Fruit fly (Drosophila melanogaster) whole organism, embryonic: ENCODE measurements around the gene CG10809.

Experiments
- Bgb ChIP-seq: fragments of 200-800 bp; sonication (Bioruptor generic); IDR thresholded peaks from 2 replicates; pipeline ENCODE4 v1.3.6; 2022; ENCODE audit warnings: missing biosample characterization, missing genetic modification characterization; ENCODE audit not compliant: partially characterized antibody
- Bteb2 ChIP-seq: fragments of 200-800 bp; sonication (Bioruptor generic); optimal IDR thresholded peaks from 2 replicates; lab custom pipeline; 2016; ENCODE audit warnings: missing biosample characterization, missing genetic modification characterization
- CG10543 ChIP-seq: fragments of 200-800 bp; sonication (Bioruptor generic); optimal IDR thresholded peaks from 3 replicates; lab custom pipeline; 2017; ENCODE audit warnings: missing biosample characterization, mild to moderate bottlenecking, missing genetic modification characterization, moderate library complexity
- CG11456 ChIP-seq: fragments of 200-800 bp; sonication (Bioruptor generic); IDR thresholded peaks from 3 replicates; pipeline ENCODE4 v1.3.6; 2022; ENCODE audit warnings: missing biosample characterization, missing genetic modification characterization
- CG12219 ChIP-seq: fragments of 200-800 bp; sonication (Bioruptor generic); optimal IDR thresholded peaks from 3 replicates; lab custom pipeline; 2018; ENCODE audit warnings: missing biosample characterization, mild to moderate bottlenecking, missing genetic modification characterization
- CG14050 ChIP-seq: fragments of 200-800 bp; sonication (Bioruptor generic); IDR thresholded peaks from 3 replicates; pipeline ENCODE4 v1.3.6; 2022; ENCODE audit warnings: missing biosample characterization, missing genetic modification characterization
- CG15479 ChIP-seq: fragments of 200-800 bp; sonication (Bioruptor generic); optimal IDR thresholded peaks from 3 replicates; lab custom pipeline; 2019; ENCODE audit warnings: missing biosample characterization, mild to moderate bottlenecking, missing genetic modification characterization, moderate library complexity
- CG16815 ChIP-seq: fragments of 200-800 bp; sonication (Bioruptor generic); optimal IDR thresholded peaks from 3 replicates; lab custom pipeline; 2017; ENCODE audit warnings: missing biosample characterization, mild to moderate bottlenecking, missing genetic modification characterization
- CG30020 ChIP-seq: fragments of 200-800 bp; optimal IDR thresholded peaks from 2 replicates; lab custom pipeline; 2019; ENCODE audit warnings: missing biosample characterization, mild to moderate bottlenecking, missing genetic modification characterization, moderate library complexity
- CG33213 ChIP-seq: fragments of 200-800 bp; sonication (Bioruptor generic); optimal IDR thresholded peaks from 3 replicates; lab custom pipeline; 2016; ENCODE audit warnings: missing biosample characterization, missing genetic modification characterization
- CG3407 ChIP-seq: fragments of 200-800 bp; sonication (Bioruptor generic); optimal IDR thresholded peaks from 2 replicates; lab custom pipeline; 2018; ENCODE audit warnings: missing biosample characterization, mild to moderate bottlenecking, missing genetic modification characterization
- CG4360 ChIP-seq: fragments of 200-800 bp; sonication (Bioruptor generic); IDR thresholded peaks from 2 replicates; pipeline ENCODE4 v1.3.6; 2022; ENCODE audit warnings: missing biosample characterization, missing genetic modification characterization
- CG6254 ChIP-seq: fragments of 200-800 bp; sonication (Bioruptor generic); optimal IDR thresholded peaks from 3 replicates; lab custom pipeline; 2017; ENCODE audit warnings: mild to moderate bottlenecking, missing biosample characterization, missing genetic modification reagents, missing genetic modification characterization
- CG6813 ChIP-seq: fragments of 200-800 bp; sonication (Bioruptor generic); optimal IDR thresholded peaks from 2 replicates; lab custom pipeline; 2017; ENCODE audit warnings: missing biosample characterization, missing genetic modification characterization, mild to moderate bottlenecking, moderate library complexity, missing genetic modification reagents
- Dip2 ChIP-seq: fragments of 200-800 bp; sonication (Bioruptor generic); IDR thresholded peaks from 2 replicates; pipeline ENCODE4 v1.3.6; 2022; ENCODE audit warnings: missing biosample characterization, missing genetic modification characterization
- Doc2 ChIP-seq: fragments of 200-800 bp; sonication (Bioruptor generic); IDR thresholded peaks from 2 replicates; pipeline ENCODE4 v1.3.6; 2022; ENCODE audit warnings: missing biosample characterization, missing genetic modification characterization
- E2f2 ChIP-seq: fragments of 200-800 bp; sonication (Bioruptor generic); IDR thresholded peaks from 2 replicates; pipeline ENCODE4 v1.3.6; 2022; ENCODE audit warnings: missing biosample characterization, missing genetic modification characterization
- H15 ChIP-seq: fragments of 200-800 bp; sonication (Bioruptor generic); IDR thresholded peaks from 3 replicates; pipeline ENCODE4 v1.3.6; 2022; ENCODE audit warnings: missing biosample characterization, missing genetic modification characterization
- Lpt ChIP-seq: fragments of >200 bp; optimal IDR thresholded peaks from 2 replicates; lab custom pipeline; 2018; ENCODE audit warnings: missing biosample characterization, missing genetic modification characterization
- Rfx ChIP-seq: fragments of 200-800 bp; sonication (Bioruptor generic); IDR thresholded peaks from 2 replicates; pipeline ENCODE4 v1.3.6; 2022; ENCODE audit warnings: missing biosample characterization, missing genetic modification characterization
- ato ChIP-seq: fragments of 200-800 bp; sonication (Bioruptor generic); IDR thresholded peaks from 2 replicates; pipeline ENCODE4 v1.3.6; 2022; ENCODE audit warnings: missing biosample characterization, missing genetic modification characterization; ENCODE audit not compliant: partially characterized antibody
- cad ChIP-seq: fragments of >200 bp; optimal IDR thresholded peaks from 2 replicates; lab custom pipeline; 2017; ENCODE audit warnings: missing biosample characterization, missing genetic modification characterization
- caup ChIP-seq: fragments of 200-800 bp; sonication (Bioruptor generic); optimal IDR thresholded peaks from 3 replicates; lab custom pipeline; 2017; ENCODE audit warnings: missing biosample characterization, mild to moderate bottlenecking, missing genetic modification characterization, moderate library complexity; ENCODE audit not compliant: severe bottlenecking
- chif ChIP-seq, 2 experiments: fragments of 200-800 bp; sonication (Bioruptor generic); optimal IDR thresholded peaks; 3 replicates each; lab custom pipeline; 2016; ENCODE audit warnings: missing biosample characterization in 2 of 2, missing genetic modification characterization in 2 of 2
- da ChIP-seq: fragments of 200-800 bp; sonication (Bioruptor generic); optimal IDR thresholded peaks from 2 replicates; lab custom pipeline; 2016; ENCODE audit warnings: missing biosample characterization, missing genetic modification characterization
- dati ChIP-seq: fragments of 200-800 bp; sonication (Bioruptor generic); IDR thresholded peaks from 2 replicates; pipeline ENCODE4 v1.3.6; 2022; ENCODE audit warnings: missing biosample characterization, missing genetic modification characterization
- eve ChIP-seq, 2 experiments: fragments of >200 bp; optimal IDR thresholded peaks; 2 replicates each; lab custom pipeline; 2017; ENCODE audit warnings: missing biosample characterization in 2 of 2, missing genetic modification characterization in 2 of 2
- fd102C ChIP-seq: fragments of 200-800 bp; sonication (Bioruptor generic); optimal IDR thresholded peaks from 2 replicates; lab custom pipeline; 2018; ENCODE audit warnings: missing biosample characterization, mild to moderate bottlenecking, missing genetic modification characterization, moderate library complexity
- gem ChIP-seq: fragments of 200-800 bp; sonication (Bioruptor generic); optimal IDR thresholded peaks from 2 replicates; lab custom pipeline; 2019; ENCODE audit warnings: missing biosample characterization, mild to moderate bottlenecking, missing genetic modification characterization, moderate library complexity
- gsb-n ChIP-seq: fragments of 200-800 bp; sonication (Bioruptor generic); optimal IDR thresholded peaks from 3 replicates; lab custom pipeline; 2018; ENCODE audit warnings: missing biosample characterization, mild to moderate bottlenecking, missing genetic modification characterization
- gt ChIP-seq: fragments of 200-800 bp; sonication (Bioruptor generic); IDR thresholded peaks from 2 replicates; pipeline ENCODE4 v1.3.6; 2022; ENCODE audit warnings: missing biosample characterization, missing genetic modification characterization
- ham ChIP-seq: fragments of 200-800 bp; sonication (Bioruptor generic); IDR thresholded peaks from 2 replicates; pipeline ENCODE4 v1.3.6; 2022; ENCODE audit warnings: missing biosample characterization, missing genetic modification characterization
- hkb ChIP-seq, 2 experiments: fragments of 200-800 bp in 1 of 2; fragments of >200 bp in 1 of 2; sonication (Bioruptor generic) in 1 of 2; IDR thresholded peaks in 1 of 2; optimal IDR thresholded peaks in 1 of 2; 2 replicates each; pipeline versions ENCODE4 v1.3.6 to Lab custom; 2017 to 2022; ENCODE audit warnings: missing biosample characterization in 1 of 2, missing genetic modification characterization in 1 of 2
- kni ChIP-seq: fragments of 200-800 bp; sonication (Bioruptor generic); optimal IDR thresholded peaks from 3 replicates; lab custom pipeline; 2017; ENCODE audit warnings: mild to moderate bottlenecking, missing biosample characterization, missing genetic modification reagents, missing genetic modification characterization
- knrl ChIP-seq: fragments of 200-800 bp; sonication (Bioruptor generic); IDR thresholded peaks from 3 replicates; pipeline ENCODE4 v1.3.6; 2022; ENCODE audit warnings: missing biosample characterization, missing genetic modification characterization; ENCODE audit not compliant: partially characterized antibody
- nau ChIP-seq: fragments of 200-800 bp; sonication (Bioruptor generic); optimal IDR thresholded peaks from 3 replicates; lab custom pipeline; 2017; ENCODE audit warnings: missing biosample characterization, mild to moderate bottlenecking, missing genetic modification characterization, missing genetic modification reagents
- nerfin-2 ChIP-seq: fragments of 200-800 bp; sonication (Bioruptor generic); IDR thresholded peaks from 2 replicates; pipeline ENCODE4 v1.3.6; 2022; ENCODE audit warnings: missing biosample characterization, missing genetic modification characterization; ENCODE audit not compliant: partially characterized antibody
- odd ChIP-seq: fragments of 200-800 bp; sonication (Bioruptor generic); optimal IDR thresholded peaks from 2 replicates; lab custom pipeline; 2017; ENCODE audit warnings: missing biosample characterization, mild to moderate bottlenecking, missing genetic modification characterization
- phol ChIP-seq: fragments of 200-800 bp; sonication (Bioruptor generic); optimal IDR thresholded peaks from 3 replicates; lab custom pipeline; 2018; ENCODE audit warnings: missing biosample characterization, mild to moderate bottlenecking, missing genetic modification characterization, moderate library complexity
- scrt ChIP-seq: fragments of 200-800 bp; sonication (Bioruptor generic); optimal IDR thresholded peaks from 2 replicates; lab custom pipeline; 2018; ENCODE audit warnings: missing biosample characterization, mild to moderate bottlenecking, missing genetic modification characterization, moderate library complexity
- sens ChIP-seq: fragments of 200-800 bp; sonication (Bioruptor generic); peaks from one replicate; lab custom pipeline; 2016; ENCODE audit warnings: missing biosample characterization, missing genetic modification characterization
- sens-2 ChIP-seq: fragments of 200-800 bp; sonication (Bioruptor generic); IDR thresholded peaks from 2 replicates; pipeline ENCODE4 v1.3.6; 2022; ENCODE audit warnings: missing biosample characterization, missing genetic modification characterization
- sob ChIP-seq: fragments of 200-800 bp; sonication (Bioruptor generic); IDR thresholded peaks from 2 replicates; pipeline ENCODE4 v1.3.6; 2022; ENCODE audit warnings: missing biosample characterization, missing genetic modification characterization
- sqz ChIP-seq: fragments of 200-800 bp; sonication (Bioruptor generic); optimal IDR thresholded peaks from 3 replicates; lab custom pipeline; 2018; ENCODE audit warnings: missing biosample characterization, mild to moderate bottlenecking, missing genetic modification characterization
- tap ChIP-seq: fragments of 200-800 bp; optimal IDR thresholded peaks from 3 replicates; lab custom pipeline; 2019; ENCODE audit warnings: missing biosample characterization, mild to moderate bottlenecking, missing genetic modification characterization, moderate library complexity
- tup ChIP-seq: fragments of 200-800 bp; sonication (Bioruptor generic); optimal IDR thresholded peaks from 2 replicates; lab custom pipeline; 2016; ENCODE audit warnings: missing biosample characterization, mild to moderate bottlenecking, missing genetic modification characterization, moderate library complexity
- wek ChIP-seq: fragments of 200-800 bp; sonication (Bioruptor generic); optimal IDR thresholded peaks from 3 replicates; lab custom pipeline; 2018; ENCODE audit warnings: missing biosample characterization, mild to moderate bottlenecking, missing genetic modification characterization, moderate library complexity
- zf30C ChIP-seq: fragments of 200-800 bp; sonication (Bioruptor generic); optimal IDR thresholded peaks from 3 replicates; lab custom pipeline; 2018; ENCODE audit warnings: missing biosample characterization, mild to moderate bottlenecking, missing genetic modification characterization

The CG10809 gene

DNA sequence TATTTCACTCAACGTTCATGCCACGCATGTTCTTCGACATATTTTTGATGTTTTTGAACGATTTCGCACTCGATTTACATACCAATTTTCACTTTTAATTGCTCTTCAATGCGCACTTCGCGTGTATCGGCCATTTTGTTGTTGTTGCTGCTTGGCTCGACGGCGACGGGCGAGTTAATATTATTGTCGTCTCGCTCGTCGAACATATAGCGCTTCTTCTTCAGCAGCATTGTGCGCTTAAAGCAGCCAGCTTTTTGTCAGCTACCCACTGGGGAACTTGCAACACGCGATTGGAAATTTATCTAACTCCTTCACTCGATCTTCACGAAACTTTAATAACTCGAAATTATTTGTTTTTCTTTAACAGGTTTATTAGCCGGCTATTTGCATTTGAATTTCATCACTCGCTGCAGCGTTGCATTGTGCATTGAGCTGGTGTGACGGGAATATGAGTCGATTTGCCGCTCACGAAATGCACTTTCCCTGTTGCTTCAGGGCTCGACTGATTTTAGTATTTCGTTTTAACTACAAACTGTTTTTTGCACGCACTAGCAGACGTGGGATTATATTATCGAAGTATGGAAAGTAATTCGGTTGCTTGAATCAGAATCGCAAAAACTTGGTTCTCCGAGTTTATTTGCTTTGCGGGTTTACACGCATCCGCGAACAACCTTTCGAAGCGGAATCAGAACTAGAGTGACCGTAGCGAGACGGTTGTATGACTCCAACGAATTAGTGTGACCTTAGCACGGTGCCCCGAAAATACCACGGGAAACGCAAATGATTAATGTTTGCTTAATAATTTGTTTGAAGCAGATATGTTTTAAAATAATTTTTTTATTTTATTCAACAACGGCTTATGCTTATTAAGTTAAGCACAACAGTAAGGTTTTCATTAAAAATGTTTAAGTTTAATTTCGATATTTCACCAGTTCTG, 4.8 kb downstream of the CG10809 start, which contains the start of gene RasGAP1 (continued):
- no peak for TF ChIP-seq nerfin-2 (GFP tag; lab: Robert Waterston, UW)
- TF ChIP-seq Doc2: no peak
- peak; percentile 26; the same call in 1 of the 2 replicates for TF ChIP-seq sob (GFP tag; lab: Robert Waterston, UW)
- TF ChIP-seq hkb (optimal IDR thresholded peaks at IDR 0.05; lab: Kevin White, UChicago): no peak
- no peak for TF ChIP-seq hkb (GFP tag; IDR thresholded peaks at IDR 0.05; lab: Robert Waterston, UW)
- no peak for TF ChIP-seq zf30C
- no peak for TF ChIP-seq CG16815 (GFP tag; lab: Kevin White, UChicago)
- no peak for TF ChIP-seq Lpt (GFP tag; lab: Kevin White, UChicago)
- no peak for TF ChIP-seq CG11456 (GFP tag; lab: Robert Waterston, UW)
- peak; percentile 27 for TF ChIP-seq tap (tag; lab: Kevin White, UChicago)
- TF ChIP-seq ham (GFP tag; lab: Robert Waterston, UW): no peak
- no peak for TF ChIP-seq CG33213 (GFP tag; lab: Kevin White, UChicago)
- no peak for TF ChIP-seq Bteb2 (GFP tag; lab: Kevin White, UChicago)
- peak; percentile 13 for TF ChIP-seq CG6254 (GFP tag; lab: Kevin White, UChicago)
- TF ChIP-seq CG4360: peak; percentile 88
- no peak for TF ChIP-seq chif (GFP tag; optimal IDR thresholded peaks at IDR 0.05; lab: Kevin White, UChicago)
- no peak for TF ChIP-seq CG10543 (GFP tag; lab: Kevin White, UChicago)
- TF ChIP-seq knrl (GFP tag; lab: Robert Waterston, UW): peak; percentile 51; the same call in 1 of the 3 replicates
- TF ChIP-seq CG30020 (tag; lab: Kevin White, UChicago): peak; percentile 20
- peak; percentile 87 for TF ChIP-seq scrt (GFP tag; lab: Kevin White, UChicago)
- TF ChIP-seq cad (GFP tag; lab: Kevin White, UChicago): no peak
- TF ChIP-seq CG14050 (GFP tag; lab: Robert Waterston, UW): no peak
- TF ChIP-seq da: no peak
- no peak for TF ChIP-seq tup
- no peak for TF ChIP-seq caup (GFP tag; lab: Kevin White, UChicago)
- no peak for TF ChIP-seq dati (GFP tag; lab: Robert Waterston, UW)
- TF ChIP-seq ato (GFP tag; lab: Robert Waterston, UW): no peak; the same call in 1 of the 2 replicates
- TF ChIP-seq phol (tag; lab: Kevin White, UChicago): peak; percentile 80
- TF ChIP-seq wek: no peak
- no peak for TF ChIP-seq odd (GFP tag; lab: Kevin White, UChicago)
- no peak for TF ChIP-seq E2f2 (GFP tag; lab: Robert Waterston, UW)
- TF ChIP-seq gt (GFP tag; lab: Robert Waterston, UW): no peak
- 0 out of 2 replicates have a peak, but pooled peaks have one; percentile 12 for TF ChIP-seq Rfx (GFP tag; lab: Robert Waterston, UW)
- peak; percentile 18 for TF ChIP-seq CG12219 (GFP tag; lab: Kevin White, UChicago)
- TF ChIP-seq sens (GFP tag; lab: Kevin White, UChicago): peak; percentile 66
- peak; percentile 32 for TF ChIP-seq CG15479 (GFP tag; lab: Kevin White, UChicago)
- no peak for TF ChIP-seq fd102C (GFP tag; lab: Kevin White, UChicago)
- TF ChIP-seq Dip2 (GFP tag; lab: Robert Waterston, UW): no peak
- TF ChIP-seq Bgb (GFP tag; lab: Robert Waterston, UW): no peak; the same call in 1 of the 2 replicates
- no peak for TF ChIP-seq H15 (GFP tag; lab: Robert Waterston, UW)
- no peak for TF ChIP-seq kni (GFP tag; lab: Kevin White, UChicago)
- TF ChIP-seq CG3407: no peak
- no peak for TF ChIP-seq nau (GFP tag; lab: Kevin White, UChicago)
- TF ChIP-seq gem (tag; lab: Kevin White, UChicago): no peak
- TF ChIP-seq sqz (GFP tag; lab: Kevin White, UChicago): peak; percentile 24
- no peak for TF ChIP-seq gsb-n (tag; lab: Kevin White, UChicago)
- no peak for TF ChIP-seq CG6813 (GFP tag; lab: Kevin White, UChicago)
- no peak for TF ChIP-seq eve (GFP tag; optimal IDR thresholded peaks at IDR 0.05; lab: Kevin White, UChicago)
- TF ChIP-seq sens-2 (GFP tag; lab: Robert Waterston, UW): 0 out of 2 replicates have a peak, but pooled peaks have one; percentile 15
